Worm (Caenorhabditis elegans) whole organism, L1 larva: ENCODE results near the gene srx-29.

Source experiments
- Y116A8C.19 ChIP-seq: sonication (generic microtip); optimal IDR thresholded peaks from 2 replicates; lab custom pipeline; 2016; ENCODE audit warnings: missing compliant biosample characterization, missing genetic modification characterization, borderline replicate concordance
- aly-2 ChIP-seq: fragments of 150-350 bp; optimal IDR thresholded peaks from 2 replicates; lab custom pipeline; 2014; ENCODE audit warnings: missing biosample characterization, missing genetic modification characterization
- efl-1 ChIP-seq, 4 experiments: fragments of 150-350 bp; optimal IDR thresholded peaks in 3 of 4; peaks in 1 of 4; 1 replicate in 1 of 4; 2 replicates in 3 of 4; lab custom pipeline; 2014; ENCODE audit warnings: missing biosample characterization in 2 of 4, missing genetic modification characterization in 2 of 4, missing genetic modification reagents in 2 of 4
- lin-13 ChIP-seq: fragments of 150-350 bp; optimal IDR thresholded peaks from 2 replicates; lab custom pipeline; 2014; ENCODE audit warnings: missing biosample characterization, missing genetic modification reagents, missing genetic modification characterization
- lsy-2 ChIP-seq, 2 experiments: fragments of 150-350 bp; optimal IDR thresholded peaks; 2 replicates each; lab custom pipeline; 2014; ENCODE audit warnings: missing biosample characterization in 2 of 2, missing genetic modification characterization in 2 of 2
- nhr-19 ChIP-seq: fragments of 200-800 bp; sonication (Bioruptor generic); conservative IDR thresholded peaks from 2 replicates; pipeline ENCODE4 v1.3.6; 2022; ENCODE audit warnings: missing genetic modification characterization, missing compliant biosample characterization
- pax-3 ChIP-seq: fragments of 200-800 bp; sonication (Bioruptor generic); optimal IDR thresholded peaks from 2 replicates; lab custom pipeline; 2018; ENCODE audit warnings: mild to moderate bottlenecking, missing genetic modification characterization, moderate library complexity, missing compliant biosample characterization
- unc-130 ChIP-seq: fragments of 150-350 bp; optimal IDR thresholded peaks from 2 replicates; lab custom pipeline; 2017; ENCODE audit warnings: missing biosample characterization, missing genetic modification characterization, inconsistent platforms
- unc-62 ChIP-seq: fragments of 150-350 bp; optimal IDR thresholded peaks from 2 replicates; lab custom pipeline; 2014; ENCODE audit warnings: missing biosample characterization, missing genetic modification reagents, missing genetic modification characterization

ce11 chrV:15718562-15718961 is 20.6 kb upstream of the srx-29 start, which contains the start of gene Y6E2A.5:
- TF ChIP-seq unc-62 (no peak), nhr-19 (no peak), efl-1 (optimal IDR thresholded peaks at IDR 0.05; lab: Kevin White, UChicago) (no peak), efl-1 (GFP tag; optimal IDR thresholded peaks at IDR 0.05 in 1 of 2; lab: Kevin White, UChicago) (no peak), Y116A8C.19 (tag; lab: Kevin White, UChicago) (no peak), lin-13 (GFP tag; lab: Kevin White, UChicago) (no peak), pax-3 (tag; lab: Kevin White, UChicago) (no peak), lsy-2 (tag; optimal IDR thresholded peaks at IDR 0.05; lab: Kevin White, UChicago) (no peak), aly-2 (tag; lab: Kevin White, UChicago) (no peak), unc-130 (tag; lab: Kevin White, UChicago) (no peak)
